Worm (Caenorhabditis elegans) whole organism, early embryonic: ENCODE results near the gene jhdm-1.

Experiments
- B0310.2 ChIP-seq: sonication (generic microtip); optimal IDR thresholded peaks from 2 replicates; lab custom pipeline; 2016; ENCODE audit warnings: mild to moderate bottlenecking, missing genetic modification characterization, missing compliant biosample characterization
- ama-1 ChIP-seq: fragments of 150-350 bp; optimal IDR thresholded peaks from 2 replicates; lab custom pipeline; 2014
- ceh-36 ChIP-seq: sonication (generic microtip); optimal IDR thresholded peaks from 2 replicates; lab custom pipeline; 2016; ENCODE audit warnings: missing genetic modification characterization, inconsistent platforms, missing compliant biosample characterization
- hmbx-1 ChIP-seq: sonication (generic microtip); optimal IDR thresholded peaks from 2 replicates; lab custom pipeline; 2016; ENCODE audit warnings: mild to moderate bottlenecking, missing genetic modification characterization, missing compliant biosample characterization
- hnd-1 ChIP-seq: sonication (generic microtip); optimal IDR thresholded peaks from 2 replicates; lab custom pipeline; 2016; ENCODE audit warnings: missing genetic modification characterization, missing compliant biosample characterization

- TF ChIP-seq ceh-36 (peak; percentile 46), B0310.2 (tag; lab: Kevin White, UChicago) (no peak), hmbx-1 (tag; lab: Kevin White, UChicago) (no peak), ama-1 (lab: Kevin White, UChicago) (no peak), hnd-1 (no peak)
These were observed 22.1 kb downstream of the jhdm-1 start for ce11 chrIII:6476380-6476779.
